Worm (Caenorhabditis elegans) whole organism, L3 larva: ENCODE results near the gene ess-2.

Source experiments
- R02D3.7 ChIP-seq: fragments of 150-350 bp; optimal IDR thresholded peaks from 2 replicates; lab custom pipeline; 2014; ENCODE audit warnings: missing biosample characterization, missing genetic modification characterization
- ZK546.5 ChIP-seq: sonication (generic microtip); optimal IDR thresholded peaks from 2 replicates; lab custom pipeline; 2017; ENCODE audit warnings: missing biosample characterization, missing genetic modification characterization
- aly-2 ChIP-seq: fragments of 150-350 bp; optimal IDR thresholded peaks from 2 replicates; lab custom pipeline; 2014; ENCODE audit warnings: missing biosample characterization, missing genetic modification characterization
- ama-1 ChIP-seq: fragments of 150-350 bp; optimal IDR thresholded peaks from 2 replicates; lab custom pipeline; 2018
- ceh-28 ChIP-seq: fragments of 150-350 bp; optimal IDR thresholded peaks from 2 replicates; lab custom pipeline; 2014; ENCODE audit warnings: missing biosample characterization, missing genetic modification reagents, missing genetic modification characterization
- ceh-82 ChIP-seq: fragments of 150-350 bp; optimal IDR thresholded peaks from 2 replicates; lab custom pipeline; 2014; ENCODE audit warnings: missing biosample characterization, missing genetic modification characterization
- daf-12 ChIP-seq: fragments of 150-350 bp; optimal IDR thresholded peaks from 2 replicates; lab custom pipeline; 2014; ENCODE audit warnings: missing biosample characterization, missing genetic modification reagents, missing genetic modification characterization
- egl-27 ChIP-seq: sonication (generic microtip); optimal IDR thresholded peaks from 4 replicates; lab custom pipeline; 2017; ENCODE audit warnings: missing biosample characterization, missing genetic modification reagents, missing genetic modification characterization
- egl-5 ChIP-seq: fragments of 150-350 bp; optimal IDR thresholded peaks from 2 replicates; lab custom pipeline; 2017; ENCODE audit warnings: missing biosample characterization, missing genetic modification reagents, missing genetic modification characterization, inconsistent platforms
- elt-2 ChIP-seq: sonication (generic microtip); optimal IDR thresholded peaks from 2 replicates; lab custom pipeline; 2016; ENCODE audit warnings: missing genetic modification reagents, mild to moderate bottlenecking, missing genetic modification characterization, missing compliant biosample characterization
- elt-3 ChIP-seq, 3 experiments: fragments of 150-350 bp in 1 of 3; sonication (generic microtip) in 2 of 3; optimal IDR thresholded peaks; 2 replicates in 2 of 3; 4 replicates in 1 of 3; lab custom pipeline; 2014 to 2017; ENCODE audit warnings: missing biosample characterization in 3 of 3, missing genetic modification characterization in 3 of 3
- eor-1 ChIP-seq, 2 experiments: fragments of 150-350 bp; optimal IDR thresholded peaks; 2 replicates each; lab custom pipeline; 2014 to 2018; ENCODE audit warnings: missing biosample characterization in 2 of 2, missing genetic modification characterization in 2 of 2
- fkh-10 ChIP-seq: sonication (generic microtip); optimal IDR thresholded peaks from 2 replicates; lab custom pipeline; 2017; ENCODE audit warnings: missing biosample characterization, missing genetic modification reagents, missing genetic modification characterization
- fos-1 ChIP-seq: fragments of 150-350 bp; optimal IDR thresholded peaks from 2 replicates; lab custom pipeline; 2014; ENCODE audit warnings: missing biosample characterization, missing genetic modification characterization
- hmg-11 ChIP-seq: sonication (generic microtip); optimal IDR thresholded peaks from 2 replicates; lab custom pipeline; 2016; ENCODE audit warnings: missing genetic modification characterization, missing compliant biosample characterization
- lin-15B ChIP-seq: fragments of 150-350 bp; optimal IDR thresholded peaks from 2 replicates; lab custom pipeline; 2014; ENCODE audit warnings: missing biosample characterization, missing genetic modification characterization
- lin-39 ChIP-seq: fragments of 150-350 bp; optimal IDR thresholded peaks from 2 replicates; lab custom pipeline; 2018; ENCODE audit warnings: missing biosample characterization, missing genetic modification reagents, missing genetic modification characterization
- mdl-1 ChIP-seq: fragments of 150-350 bp; optimal IDR thresholded peaks from 2 replicates; lab custom pipeline; 2014; ENCODE audit warnings: missing biosample characterization, missing genetic modification characterization
- mml-1 ChIP-seq: fragments of 150-350 bp; sonication (generic microtip); optimal IDR thresholded peaks from 3 replicates; lab custom pipeline; 2014; ENCODE audit warnings: missing biosample characterization, missing genetic modification characterization
- nfya-1 ChIP-seq: sonication (generic microtip); optimal IDR thresholded peaks from 2 replicates; lab custom pipeline; 2017; ENCODE audit warnings: missing genetic modification characterization, mild to moderate bottlenecking, missing compliant biosample characterization, antibody characterized with exemption, moderate library complexity; ENCODE audit not compliant: insufficient read depth
- nhr-11 ChIP-seq: fragments of 150-350 bp; optimal IDR thresholded peaks from 2 replicates; lab custom pipeline; 2014; ENCODE audit warnings: missing biosample characterization, missing genetic modification characterization
- nhr-12 ChIP-seq: fragments of 150-350 bp; optimal IDR thresholded peaks from 2 replicates; lab custom pipeline; 2014; ENCODE audit warnings: missing biosample characterization, missing genetic modification characterization
- nhr-25 ChIP-seq: sonication (generic microtip); optimal IDR thresholded peaks from 2 replicates; lab custom pipeline; 2017; ENCODE audit warnings: missing biosample characterization, missing genetic modification characterization
- nhr-43 ChIP-seq: sonication (generic microtip); optimal IDR thresholded peaks from 2 replicates; lab custom pipeline; 2016; ENCODE audit warnings: mild to moderate bottlenecking, missing genetic modification characterization, missing compliant biosample characterization; ENCODE audit not compliant: poor library complexity, severe bottlenecking
- nhr-67 ChIP-seq: fragments of 150-350 bp; optimal IDR thresholded peaks from 2 replicates; lab custom pipeline; 2014; ENCODE audit warnings: missing biosample characterization, missing genetic modification characterization
- nhr-76 ChIP-seq: fragments of 150-350 bp; sonication (generic microtip); optimal IDR thresholded peaks from 5 replicates; lab custom pipeline; 2014; ENCODE audit warnings: missing biosample characterization, missing genetic modification characterization
- nhr-77 ChIP-seq: fragments of 150-350 bp; optimal IDR thresholded peaks from 2 replicates; lab custom pipeline; 2014; ENCODE audit warnings: missing biosample characterization, missing genetic modification characterization
- pha-4 ChIP-seq: fragments of 150-350 bp; optimal IDR thresholded peaks from 2 replicates; lab custom pipeline; 2014; ENCODE audit warnings: missing biosample characterization, missing genetic modification reagents, missing genetic modification characterization
- pqm-1 ChIP-seq: fragments of 150-350 bp; optimal IDR thresholded peaks from 2 replicates; lab custom pipeline; 2017; ENCODE audit warnings: missing biosample characterization, missing genetic modification characterization, inconsistent platforms
- sea-2 ChIP-seq: fragments of 150-350 bp; sonication (generic microtip); optimal IDR thresholded peaks from 4 replicates; lab custom pipeline; 2014; ENCODE audit warnings: missing biosample characterization, missing genetic modification reagents, missing genetic modification characterization
- skn-1 ChIP-seq: fragments of 150-350 bp; optimal IDR thresholded peaks from 2 replicates; lab custom pipeline; 2014; ENCODE audit warnings: missing biosample characterization, missing genetic modification characterization
- snpc-4 ChIP-seq: fragments of 150-350 bp; optimal IDR thresholded peaks from 2 replicates; lab custom pipeline; 2014; ENCODE audit warnings: missing biosample characterization, missing genetic modification characterization
- tbx-2 ChIP-seq: sonication (generic microtip); optimal IDR thresholded peaks from 2 replicates; lab custom pipeline; 2016; ENCODE audit warnings: mild to moderate bottlenecking, missing genetic modification characterization, missing compliant biosample characterization
- unc-39 ChIP-seq: sonication (generic microtip); optimal IDR thresholded peaks from 4 replicates; lab custom pipeline; 2017; ENCODE audit warnings: missing biosample characterization, missing genetic modification characterization
- unc-62 ChIP-seq: fragments of 150-350 bp; sonication (generic microtip); optimal IDR thresholded peaks from 4 replicates; lab custom pipeline; 2014; ENCODE audit warnings: missing biosample characterization, missing genetic modification reagents, missing genetic modification characterization
- zag-1 ChIP-seq: fragments of 150-350 bp; optimal IDR thresholded peaks from 2 replicates; lab custom pipeline; 2014; ENCODE audit warnings: missing biosample characterization, missing genetic modification characterization
- ztf-11 ChIP-seq: fragments of 150-350 bp; optimal IDR thresholded peaks from 2 replicates; lab custom pipeline; 2014; ENCODE audit warnings: missing biosample characterization, missing genetic modification characterization
- ztf-4 ChIP-seq: fragments of 150-350 bp; optimal IDR thresholded peaks from 2 replicates; lab custom pipeline; 2014; ENCODE audit warnings: missing biosample characterization, missing genetic modification characterization

ess-2 gene

ce11 chrIII:8461410-8461809, 28.7 kb downstream of the ess-2 start:
- TF ChIP-seq nfya-1 (tag; lab: Kevin White, UChicago) = peak; percentile 99
- no peak for TF ChIP-seq ama-1 (lab: Kevin White, UChicago)
- no peak for TF ChIP-seq lin-39 (tag; lab: Kevin White, UChicago)

ce11 chrIII:8457605-8458004, 32.5 kb downstream of the ess-2 start:
- TF ChIP-seq elt-3 (tag; optimal IDR thresholded peaks at IDR 0.05; lab: Kevin White, UChicago) (no peak), ceh-82 (tag; lab: Kevin White, UChicago) (no peak), mml-1 (no peak), ztf-4 (no peak), pha-4 (no peak), mdl-1 (no peak), pqm-1 (no peak), nhr-25 (tag; lab: Kevin White, UChicago) (no peak), R02D3.7 (tag; lab: Kevin White, UChicago) (no peak), egl-27 (no peak), aly-2 (tag; lab: Kevin White, UChicago) (no peak)
- TF ChIP-seq, all 47 proteins: peak for 0

ce11 chrIII:8451181-8451580, 39.0 kb downstream of the ess-2 start:
- TF ChIP-seq nhr-25 (tag; lab: Kevin White, UChicago) (no peak), snpc-4 (tag; lab: Kevin White, UChicago) (no peak), egl-27 (no peak), lin-39 (tag; lab: Kevin White, UChicago) (peak; percentile 52)
- TF ChIP-seq, all 47 proteins: peak for 1

- peak; percentile 57 for TF ChIP-seq lin-39 (tag; lab: Kevin White, UChicago)
- peak; percentile 67 for TF ChIP-seq pha-4
- TF ChIP-seq ZK546.5 (tag; lab: Kevin White, UChicago) = no peak
Measured at ce11 chrIII:8450494-8450893, 39.7 kb downstream of the ess-2 start.

- TF ChIP-seq pha-4 (peak; percentile 51), ama-1 (lab: Kevin White, UChicago) (peak; percentile 82), nhr-12 (tag; lab: Kevin White, UChicago) (no peak), fkh-10 (GFP tag; lab: Kevin White, UChicago) (no peak), aly-2 (tag; lab: Kevin White, UChicago) (no peak), nfya-1 (tag; lab: Kevin White, UChicago) (peak; percentile 12), nhr-25 (tag; lab: Kevin White, UChicago) (no peak), elt-2 (tag; lab: Kevin White, UChicago) (peak; percentile 24)
Measured at ce11 chrIII:8449160-8449807, 40.9 kb downstream of the ess-2 start, which contains the start of gene mrpl-32. TSS of gene mrpl-32 (plus strand) at chrIII:8449757.

- TF ChIP-seq ceh-82 (tag; lab: Kevin White, UChicago) (peak; percentile 72), nfya-1 (tag; lab: Kevin White, UChicago) (peak; percentile 98), nhr-67 (tag; lab: Kevin White, UChicago) (no peak), lin-15B (tag; lab: Kevin White, UChicago) (peak; percentile 99), unc-62 (GFP tag; lab: Kevin White, UChicago) (no peak), nhr-11 (peak; percentile 92), egl-5 (tag; lab: Kevin White, UChicago) (peak; percentile 80), lin-39 (tag; lab: Kevin White, UChicago) (peak; percentile 93), nhr-77 (tag; lab: Kevin White, UChicago) (peak; percentile 85), ceh-28 (peak; percentile 85), elt-2 (tag; lab: Kevin White, UChicago) (peak; percentile 70), snpc-4 (tag; lab: Kevin White, UChicago) (peak; percentile 83), ztf-4 (peak; percentile 65), sea-2 (peak; percentile 98), pqm-1 (peak; percentile 91), daf-12 (tag; lab: Kevin White, UChicago) (no peak), fos-1 (tag; lab: Kevin White, UChicago) (peak; percentile 51), mml-1 (peak; percentile 59), nhr-43 (peak; percentile 94), skn-1 (peak; percentile 100), mdl-1 (no peak), fkh-10 (GFP tag; lab: Kevin White, UChicago) (peak; percentile 94), pha-4 (peak; percentile 100), unc-39 (tag; lab: Kevin White, UChicago) (no peak), zag-1 (tag; lab: Kevin White, UChicago) (no peak), hmg-11 (tag; lab: Kevin White, UChicago) (peak; percentile 95), aly-2 (tag; lab: Kevin White, UChicago) (no peak), ztf-11 (tag; lab: Kevin White, UChicago) (no peak), nhr-76 (tag; lab: Kevin White, UChicago) (peak; percentile 79), egl-27 (peak; percentile 56), eor-1 (tag; optimal IDR thresholded peaks at IDR 0.05; lab: Kevin White, UChicago) (peak in 1 of 2 experiments; percentile 89), tbx-2 (tag; lab: Kevin White, UChicago) (peak; percentile 82), nhr-25 (tag; lab: Kevin White, UChicago) (peak; percentile 95)
Measured at ce11 chrIII:8446940-8447403, 43.2 kb downstream of the ess-2 start, which contains the start of gene rpn-3. TSS of gene rpn-3 (plus strand) at chrIII:8447353.
